Worm (Caenorhabditis elegans) whole organism, young adult: ENCODE measurements around the gene T04A8.7.

Source experiments
- Y53F4B.3 ChIP-seq: fragments of 200-800 bp; sonication (Bioruptor generic); IDR thresholded peaks from 2 replicates; pipeline ENCODE4 v1.3.6; 2022; ENCODE audit warnings: missing genetic modification reagents, missing genetic modification characterization, missing compliant biosample characterization
- Y95B8A.8 ChIP-seq: fragments of 200-800 bp; sonication (Bioruptor generic); IDR thresholded peaks from 2 replicates; pipeline ENCODE4 v1.3.6; 2022; ENCODE audit warnings: missing genetic modification reagents, missing genetic modification characterization, missing compliant biosample characterization
- ZK185.1 ChIP-seq: sonication (generic microtip); optimal IDR thresholded peaks from 2 replicates; lab custom pipeline; 2016; ENCODE audit warnings: mild to moderate bottlenecking, missing genetic modification characterization, missing compliant biosample characterization; ENCODE audit not compliant: poor library complexity, severe bottlenecking
- cebp-1 ChIP-seq, 2 experiments: fragments of 200-800 bp in 1 of 2; sonication (Bioruptor generic) in 1 of 2; sonication (generic microtip) in 1 of 2; IDR thresholded peaks in 1 of 2; optimal IDR thresholded peaks in 1 of 2; 2 replicates each; pipeline versions ENCODE4 v1.3.6 to Lab custom; 2017 to 2022; ENCODE audit warnings: missing compliant biosample characterization in 2 of 2, missing genetic modification characterization in 2 of 2, mild to moderate bottlenecking in 1 of 2, missing genetic modification reagents in 1 of 2, moderate library complexity in 1 of 2
- ceh-58 ChIP-seq: fragments of 200-800 bp; sonication (Bioruptor generic); IDR thresholded peaks from 2 replicates; pipeline ENCODE4 v1.3.6; 2022; ENCODE audit warnings: missing genetic modification characterization, missing compliant biosample characterization
- lin-35 ChIP-seq, 3 experiments: fragments of 150-350 bp in 2 of 3; sonication (generic microtip) in 1 of 3; optimal IDR thresholded peaks; 2 replicates each; lab custom pipeline; 2014 to 2018; ENCODE audit warnings: missing biosample characterization in 3 of 3, missing genetic modification characterization in 3 of 3, missing genetic modification reagents in 3 of 3
- nhr-80 ChIP-seq: sonication (generic microtip); optimal IDR thresholded peaks from 2 replicates; lab custom pipeline; 2016; ENCODE audit warnings: missing genetic modification characterization, missing compliant biosample characterization
- nhr-90 ChIP-seq: sonication (generic microtip); optimal IDR thresholded peaks from 2 replicates; lab custom pipeline; 2016; ENCODE audit warnings: missing genotype, mild to moderate bottlenecking, missing genetic modification characterization, missing compliant biosample characterization
- pha-4 ChIP-seq: fragments of 150-350 bp; sonication (generic microtip); optimal IDR thresholded peaks from 2 replicates; lab custom pipeline; 2014; ENCODE audit warnings: missing biosample characterization, missing genetic modification reagents, missing genetic modification characterization
- snpc-3.4 ChIP-seq: sonication (generic microtip); optimal IDR thresholded peaks from 2 replicates; lab custom pipeline; 2017; ENCODE audit warnings: missing genetic modification characterization, mild to moderate bottlenecking, missing compliant biosample characterization, antibody characterized with exemption, moderate library complexity, missing genotype, missing genetic modification reagents
- snpc-4 ChIP-seq, 5 experiments: fragments of 150-350 bp in 1 of 5; sonication (generic microtip) in 4 of 5; optimal IDR thresholded peaks; 2 replicates each; lab custom pipeline; 2014 to 2018; ENCODE audit warnings: missing genetic modification characterization in 5 of 5, missing biosample characterization in 3 of 5, antibody characterized with exemption in 2 of 5, mild to moderate bottlenecking in 2 of 5, missing compliant biosample characterization in 2 of 5, missing genotype in 2 of 5, moderate library complexity in 2 of 5, missing genetic modification reagents in 1 of 5
- unc-130 ChIP-seq: sonication (generic microtip); optimal IDR thresholded peaks from 2 replicates; lab custom pipeline; 2016; ENCODE audit warnings: missing genetic modification reagents, missing genetic modification characterization, missing compliant biosample characterization
- ztf-3 ChIP-seq: fragments of 200-800 bp; sonication (Bioruptor generic); optimal IDR thresholded peaks from 2 replicates; lab custom pipeline; 2018; ENCODE audit warnings: mild to moderate bottlenecking, missing genetic modification characterization, missing compliant biosample characterization

DNA sequence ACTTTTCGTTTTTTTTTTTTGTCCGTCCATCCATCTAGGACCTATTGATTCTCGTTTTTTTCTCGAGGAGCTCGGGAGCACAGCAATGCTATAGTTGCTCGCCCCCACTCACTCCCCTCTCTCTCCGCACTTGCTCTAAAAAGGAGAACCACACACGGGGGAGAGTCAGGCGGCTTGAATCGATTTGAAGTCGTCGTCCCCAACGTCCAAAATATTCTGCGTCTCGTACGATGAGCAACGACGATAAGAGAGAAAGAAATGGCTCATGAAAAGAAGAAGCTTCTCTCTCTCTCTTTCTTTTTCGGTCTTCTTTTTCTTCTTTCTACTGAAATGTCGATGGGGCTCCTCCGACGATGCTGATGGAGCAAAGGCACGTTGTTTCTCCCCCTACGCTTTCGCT is 38.7 kb upstream of the T04A8.7 start:
- TF ChIP-seq cebp-1 (GFP tag; IDR thresholded peaks at IDR 0.05; lab: Robert Waterston, UW) (no peak), cebp-1 (tag; optimal IDR thresholded peaks at IDR 0.05; lab: Kevin White, UChicago) (peak; percentile 39), nhr-80 (no peak), nhr-90 (tag; lab: Kevin White, UChicago) (no peak), snpc-4 (GFP tag; optimal IDR thresholded peaks at IDR 0.05; lab: Kevin White, UChicago) (no peak), snpc-4 (tag; optimal IDR thresholded peaks at IDR 0.05; lab: Kevin White, UChicago) (no peak), unc-130 (GFP tag; lab: Kevin White, UChicago) (no peak), ceh-58 (GFP tag; lab: Robert Waterston, UW) (no peak), snpc-3.4 (tag; lab: Kevin White, UChicago) (no peak), ztf-3 (GFP tag; lab: Kevin White, UChicago) (no peak), pha-4 (tag; lab: Kevin White, UChicago) (no peak), Y53F4B.3 (GFP tag; lab: Robert Waterston, UW) (no peak), Y95B8A.8 (no peak), lin-35 (GFP tag; optimal IDR thresholded peaks at IDR 0.05; lab: Kevin White, UChicago) (peak in 1 of 3 experiments; percentile 51), ZK185.1 (tag; lab: Kevin White, UChicago) (no peak)
